Worm (Caenorhabditis elegans): ENCODE measurements around the gene far-1.

far-1 gene

DNA sequence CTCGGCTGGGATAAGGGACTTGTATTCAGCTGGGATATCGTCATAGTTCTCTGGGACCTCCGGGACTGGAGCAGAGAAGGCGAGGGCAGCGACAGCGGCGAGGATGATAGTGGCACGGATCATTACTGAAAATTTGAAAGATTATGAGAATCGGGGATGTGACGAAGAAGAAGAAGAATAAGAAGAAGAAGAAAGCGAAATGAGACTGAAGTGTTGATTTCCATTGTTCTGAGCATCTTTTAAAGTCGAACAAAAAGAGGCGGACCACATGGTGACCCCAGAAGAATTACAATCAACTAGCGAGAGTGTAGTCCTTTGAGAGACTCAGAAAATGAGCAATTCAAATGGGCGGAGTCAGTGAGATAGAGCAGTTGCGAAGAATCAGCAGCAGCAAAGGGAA is at the start of gene far-1:
Gene far-1, minus strand, starts transcription at position 125 of the 400 bp plus-strand sequence.
- peak; percentile 10 for TF ChIP-seq ceh-18 (tag; optimal IDR thresholded peaks at IDR 0.05)
- TF ChIP-seq hlh-8 (tag; optimal IDR thresholded peaks at IDR 0.05): peak; percentile 41
- TF ChIP-seq unc-42 (tag; optimal IDR thresholded peaks at IDR 0.05): no peak
- peak; percentile 11 for TF ChIP-seq C08G9.2 (tag; optimal IDR thresholded peaks at IDR 0.05)
- no peak for TF ChIP-seq ceh-34 (tag; optimal IDR thresholded peaks at IDR 0.05)
- TF ChIP-seq nfya-1 (tag; optimal IDR thresholded peaks at IDR 0.05): peak; percentile 23
- TF ChIP-seq ama-1 (optimal IDR thresholded peaks at IDR 0.05): peak; percentile 74

DNA sequence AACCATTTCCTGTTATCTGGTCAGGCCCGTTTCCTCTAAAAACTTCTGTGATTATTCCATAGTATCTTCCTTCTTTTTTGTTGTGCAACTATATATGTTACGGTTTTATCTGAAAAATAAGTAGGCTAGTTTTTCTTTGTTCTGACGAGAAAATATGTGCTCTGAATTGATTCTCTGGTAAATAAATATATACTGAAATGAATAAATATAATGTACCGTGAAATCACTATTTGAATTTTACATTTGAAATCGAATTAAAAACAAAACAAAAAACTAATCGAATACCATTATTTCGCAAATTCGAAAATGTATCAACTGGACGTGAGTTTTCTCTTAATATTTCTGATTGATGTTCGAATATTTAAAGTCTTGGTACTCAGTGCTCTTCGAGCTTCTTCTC is 49.6 kb upstream of the far-1 start, which contains the start of gene ZK512.10:
Gene ZK512.10, plus strand, starts transcription at position 301 of the 400 bp plus-strand sequence.
- TF ChIP-seq ceh-34 (tag; optimal IDR thresholded peaks at IDR 0.05): no peak
- TF ChIP-seq pat-9 (tag; optimal IDR thresholded peaks at IDR 0.05): no peak
- TF ChIP-seq lin-11 (tag; optimal IDR thresholded peaks at IDR 0.05): no peak
- TF ChIP-seq pha-4 (tag; optimal IDR thresholded peaks at IDR 0.05): no peak
- TF ChIP-seq pqm-1 (tag; optimal IDR thresholded peaks at IDR 0.05): no peak
- no peak for TF ChIP-seq ceh-22 (tag; optimal IDR thresholded peaks at IDR 0.05)
- TF ChIP-seq ceh-6 (GFP tag; optimal IDR thresholded peaks at IDR 0.05): no peak

ce11 chrIII:9125789-9126304 is 44.9 kb upstream of the far-1 start, which contains the start of gene sec-16A.1:
Gene sec-16A.1 (plus strand): TSS chrIII:9125839.
- no peak for TF ChIP-seq nhr-232 (tag; optimal IDR thresholded peaks at IDR 0.05)
- peak; percentile 34 for TF ChIP-seq pax-1 (tag; optimal IDR thresholded peaks at IDR 0.05)
- TF ChIP-seq ahr-1 (tag; optimal IDR thresholded peaks at IDR 0.05): no peak

- TF ChIP-seq ceh-31 (tag; optimal IDR thresholded peaks at IDR 0.05) (no peak), tbx-7 (tag; optimal IDR thresholded peaks at IDR 0.05) (no peak), dmd-4 (tag; optimal IDR thresholded peaks at IDR 0.05; ENCODE audit: borderline replicate concordance) (no peak), fkh-6 (tag; optimal IDR thresholded peaks at IDR 0.05) (no peak), nhr-232 (tag; optimal IDR thresholded peaks at IDR 0.05) (no peak), ztf-16 (tag; optimal IDR thresholded peaks at IDR 0.05) (no peak), ceh-24 (tag; optimal IDR thresholded peaks at IDR 0.05) (no peak), dve-1 (tag; optimal IDR thresholded peaks at IDR 0.05) (no peak), sdc-2 (tag; optimal IDR thresholded peaks at IDR 0.05) (no peak)
Measured at ce11 chrIII:9118921-9119606, 38.1 kb upstream of the far-1 start, which contains the start of gene ced-11. Gene ced-11 (plus strand): TSS chrIII:9119556.

- TF ChIP-seq tbx-7 (tag; optimal IDR thresholded peaks at IDR 0.05): no peak
- no peak for TF ChIP-seq sox-4 (tag; optimal IDR thresholded peaks at IDR 0.05)
- TF ChIP-seq sdc-2 (tag; optimal IDR thresholded peaks at IDR 0.05): no peak
- no peak for TF ChIP-seq ztf-16 (tag; optimal IDR thresholded peaks at IDR 0.05)
- no peak for TF ChIP-seq ama-1 (optimal IDR thresholded peaks at IDR 0.05)
- TF ChIP-seq dmd-4 (tag; optimal IDR thresholded peaks at IDR 0.05; ENCODE audit: borderline replicate concordance): no peak
- TF ChIP-seq ceh-2 (tag; optimal IDR thresholded peaks at IDR 0.05): no peak
- no peak for TF ChIP-seq unc-86 (tag; optimal IDR thresholded peaks at IDR 0.05)
Measured at ce11 chrIII:9118314-9118850, 37.4 kb upstream of the far-1 start, which contains the start of gene grl-11. Gene grl-11 (minus strand): TSS chrIII:9118364.

- no peak for TF ChIP-seq unc-3 (GFP tag; conservative IDR thresholded peaks at IDR 0.05)
- TF ChIP-seq unc-3 (tag; optimal IDR thresholded peaks at IDR 0.05): no peak
- TF ChIP-seq unc-86 (tag; optimal IDR thresholded peaks at IDR 0.05): no peak
- TF ChIP-seq ttx-3 (tag; optimal IDR thresholded peaks at IDR 0.05): no peak
- no peak for TF ChIP-seq unc-42 (tag; optimal IDR thresholded peaks at IDR 0.05)
- no peak for TF ChIP-seq ceh-45 (GFP tag; IDR thresholded peaks at IDR 0.05)
- no peak for TF ChIP-seq T23F11.4 (GFP tag; optimal IDR thresholded peaks at IDR 0.05)
- TF ChIP-seq hlh-30 (tag; optimal IDR thresholded peaks at IDR 0.05; ENCODE audit: insufficient read depth): no peak
- no peak for TF ChIP-seq hlh-13 (GFP tag; optimal IDR thresholded peaks at IDR 0.05)
- no peak for TF ChIP-seq lin-11 (tag; optimal IDR thresholded peaks at IDR 0.05)
- no peak for TF ChIP-seq fkh-6 (tag; optimal IDR thresholded peaks at IDR 0.05)
- no peak for TF ChIP-seq pax-1 (tag; optimal IDR thresholded peaks at IDR 0.05)
- no peak for TF ChIP-seq dmd-4 (tag; optimal IDR thresholded peaks at IDR 0.05; ENCODE audit: borderline replicate concordance)
- TF ChIP-seq pros-1 (tag; optimal IDR thresholded peaks at IDR 0.05): no peak
- no peak for TF ChIP-seq fkh-10 (GFP tag; optimal IDR thresholded peaks at IDR 0.05)
- TF ChIP-seq ceh-14 (tag; optimal IDR thresholded peaks at IDR 0.05): no peak
- no peak for TF ChIP-seq ztf-16 (tag; optimal IDR thresholded peaks at IDR 0.05)
- no peak for TF ChIP-seq K09A11.1 (tag; optimal IDR thresholded peaks at IDR 0.05; ENCODE audit: insufficient read depth)
- TF ChIP-seq C08G9.2 (tag; optimal IDR thresholded peaks at IDR 0.05): no peak
Measured at ce11 chrIII:9115745-9116144, 34.8 kb upstream of the far-1 start.
